Fruit fly (Drosophila melanogaster) whole organism, wandering third instar larva: ENCODE results near the gene CG13305.
A peak's percentile ranks its signal among the peaks of the same experiment; 100 is the strongest.

Source experiments
- CG32264 ChIP-seq: fragments of 200-800 bp; sonication (Bioruptor generic); optimal IDR thresholded peaks from 2 replicates; lab custom pipeline; 2016; ENCODE audit warnings: missing biosample characterization, missing genetic modification characterization
- CG9705 ChIP-seq: fragments of 200-800 bp; sonication (Bioruptor generic); optimal IDR thresholded peaks from 2 replicates; lab custom pipeline; 2018; ENCODE audit warnings: missing biosample characterization, mild to moderate bottlenecking, missing genetic modification characterization
- CrebA ChIP-seq: fragments of 200-800 bp; sonication (Bioruptor generic); optimal IDR thresholded peaks from 2 replicates; lab custom pipeline; 2016; ENCODE audit warnings: missing biosample characterization, mild to moderate bottlenecking, missing genetic modification characterization, borderline replicate concordance
- Dif ChIP-seq: fragments of 200-275, 200-300 bp; sonication (Bioruptor generic); optimal IDR thresholded peaks from 2 replicates; lab custom pipeline; 2018; ENCODE audit warnings: missing biosample characterization, missing genetic modification characterization; ENCODE audit not compliant: partially characterized antibody
- HLH106 ChIP-seq: fragments of 200-800 bp; optimal IDR thresholded peaks from 3 replicates; lab custom pipeline; 2019; ENCODE audit warnings: missing biosample characterization, mild to moderate bottlenecking, missing genetic modification characterization, moderate library complexity
- Hnf4 ChIP-seq: fragments of 200-800 bp; sonication (Bioruptor generic); optimal IDR thresholded peaks from 2 replicates; lab custom pipeline; 2016; ENCODE audit warnings: missing biosample characterization, mild to moderate bottlenecking, missing genetic modification characterization
- Hr83 ChIP-seq: fragments of 200-300 bp; sonication (Bioruptor generic); optimal IDR thresholded peaks from 2 replicates; lab custom pipeline; 2016; ENCODE audit warnings: missing biosample characterization, mild to moderate bottlenecking, missing genetic modification characterization, moderate library complexity; ENCODE audit not compliant: poor library complexity, severe bottlenecking
- Myc ChIP-seq: fragments of >200 bp; optimal IDR thresholded peaks from 2 replicates; lab custom pipeline; 2017
- N ChIP-seq: fragments of >200 bp; optimal IDR thresholded peaks from 2 replicates; lab custom pipeline; 2018; ENCODE audit warnings: missing biosample characterization, missing external identifiers, missing genetic modification characterization
- OdsH ChIP-seq: fragments of 200-800 bp; sonication (Bioruptor generic); optimal IDR thresholded peaks from 2 replicates; lab custom pipeline; 2016; ENCODE audit warnings: missing biosample characterization, mild to moderate bottlenecking, missing genetic modification characterization
- Rel ChIP-seq, 2 experiments: fragments of 200-800 bp; sonication (Bioruptor generic) in 1 of 2; optimal IDR thresholded peaks; 2 replicates in 1 of 2; 3 replicates in 1 of 2; lab custom pipeline; 2016 to 2019; ENCODE audit warnings: mild to moderate bottlenecking in 2 of 2, missing biosample characterization in 2 of 2, missing genetic modification characterization in 2 of 2, moderate library complexity in 1 of 2
- Vsx2 ChIP-seq: fragments of 200-300, 225-300 bp; sonication (Bioruptor generic); optimal IDR thresholded peaks from 2 replicates; lab custom pipeline; 2018; ENCODE audit warnings: missing biosample characterization, missing genetic modification characterization; ENCODE audit not compliant: partially characterized antibody
- dl ChIP-seq, 2 experiments: fragments of 175-275, 200-275 bp in 1 of 2; fragments of 200-275 bp in 1 of 2; sonication (Bioruptor generic); optimal IDR thresholded peaks; lab custom pipeline; 2018; ENCODE audit warnings: mild to moderate bottlenecking in 2 of 2, missing biosample characterization in 2 of 2, missing genetic modification characterization in 2 of 2, moderate library complexity in 2 of 2; ENCODE audit not compliant: partially characterized antibody in 2 of 2, insufficient read depth in 1 of 2
- dsf ChIP-seq: sonication (Bioruptor generic); optimal IDR thresholded peaks from 2 replicates; lab custom pipeline; 2016; ENCODE audit warnings: missing biosample characterization, missing genetic modification characterization, borderline replicate concordance
- ey ChIP-seq: fragments of 200-800 bp; sonication (Bioruptor generic); optimal IDR thresholded peaks from 2 replicates; lab custom pipeline; 2016; ENCODE audit warnings: missing biosample characterization, missing genetic modification characterization
- foxo ChIP-seq, 2 experiments: fragments of 200-800 bp; sonication (Bioruptor generic); optimal IDR thresholded peaks; 2 replicates in 1 of 2; 3 replicates in 1 of 2; lab custom pipeline; 2016 to 2017; ENCODE audit warnings: missing biosample characterization in 2 of 2, missing genetic modification characterization in 2 of 2
- fru ChIP-seq: fragments of 200-800 bp; sonication (Bioruptor generic); optimal IDR thresholded peaks from 3 replicates; lab custom pipeline; 2016; ENCODE audit warnings: missing biosample characterization, mild to moderate bottlenecking, missing genetic modification characterization
- h ChIP-seq: fragments of 200-800 bp; sonication (Bioruptor generic); optimal IDR thresholded peaks from 3 replicates; lab custom pipeline; 2016; ENCODE audit warnings: missing biosample characterization, mild to moderate bottlenecking, missing genetic modification characterization
- jim ChIP-seq: fragments of 175-275, 200-325 bp; sonication (Bioruptor generic); optimal IDR thresholded peaks from 2 replicates; lab custom pipeline; 2016; ENCODE audit warnings: missing biosample characterization, mild to moderate bottlenecking, missing genetic modification characterization
- pan ChIP-seq: fragments of >200 bp; optimal IDR thresholded peaks from 2 replicates; lab custom pipeline; 2017
- psq ChIP-seq: fragments of 200-800 bp; sonication (Bioruptor generic); optimal IDR thresholded peaks from 3 replicates; lab custom pipeline; 2017; ENCODE audit warnings: missing biosample characterization, mild to moderate bottlenecking, missing genetic modification characterization, moderate library complexity
- rgr ChIP-seq: fragments of 200-800 bp; sonication (Bioruptor generic); optimal IDR thresholded peaks from 3 replicates; lab custom pipeline; 2016; ENCODE audit warnings: missing biosample characterization, mild to moderate bottlenecking, missing genetic modification characterization
- sage ChIP-seq: fragments of 200-800 bp; sonication (Bioruptor generic); optimal IDR thresholded peaks from 2 replicates; lab custom pipeline; 2016; ENCODE audit warnings: missing biosample characterization, mild to moderate bottlenecking, missing genetic modification characterization
- sv ChIP-seq: fragments of 200-800 bp; sonication (Bioruptor generic); optimal IDR thresholded peaks from 3 replicates; lab custom pipeline; 2016; ENCODE audit warnings: missing biosample characterization, missing genetic modification characterization
- tai ChIP-seq: sonication (Bioruptor generic); optimal IDR thresholded peaks from 2 replicates; lab custom pipeline; 2016; ENCODE audit warnings: missing biosample characterization, missing genetic modification characterization
- usp ChIP-seq: fragments of >200 bp; optimal IDR thresholded peaks from 2 replicates; lab custom pipeline; 2017; ENCODE audit warnings: missing biosample characterization, missing genetic modification characterization
- woc ChIP-seq: sonication (Bioruptor generic); optimal IDR thresholded peaks from 2 replicates; lab custom pipeline; 2016; ENCODE audit warnings: missing biosample characterization, mild to moderate bottlenecking, missing genetic modification characterization

The CG13305 gene

DNA sequence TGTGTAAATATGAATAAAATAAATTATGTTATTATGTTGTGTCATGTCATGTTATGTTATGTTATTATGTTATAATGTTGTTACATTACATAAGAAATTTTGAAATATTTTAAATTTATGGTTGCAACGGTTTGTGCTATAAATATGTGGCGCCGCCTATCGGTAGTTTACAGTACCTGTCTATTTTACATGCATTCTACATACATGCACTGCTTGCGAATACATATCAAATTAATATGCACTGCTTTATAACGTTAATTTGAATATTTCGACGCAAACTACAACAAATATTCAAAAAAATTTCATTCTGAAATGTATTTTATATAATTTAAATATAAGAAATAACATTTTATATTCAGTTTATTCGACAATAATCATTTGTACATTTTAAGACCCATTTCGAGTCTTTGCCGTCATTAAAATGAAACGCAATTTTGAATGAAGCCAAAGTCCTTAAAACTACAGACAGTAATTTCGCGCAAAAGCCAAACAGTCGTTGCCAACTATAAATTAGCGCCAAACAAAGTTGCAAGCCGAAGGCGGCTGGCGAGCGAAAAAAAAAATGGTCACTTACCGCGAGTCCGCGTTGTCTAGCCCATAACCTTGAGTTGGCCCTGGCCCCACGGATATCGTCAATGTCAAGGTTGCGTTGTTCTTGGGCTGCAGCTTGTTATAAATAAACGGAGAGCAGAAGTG is 5.4 kb upstream of the CG13305 start:
- TF ChIP-seq CrebA (GFP tag; lab: Kevin White, UChicago): no peak
- TF ChIP-seq Myc (lab: Kevin White, UChicago): peak; percentile 90
- TF ChIP-seq fru (GFP tag; lab: Kevin White, UChicago): peak; percentile 12

dm6 chr3L:8648836-8649235 is 2.2 kb upstream of the CG13305 start, which contains the start of gene Arr2:
Gene Arr2, minus strand, starts transcription at chr3L:8648936.
- no peak for TF ChIP-seq psq
- TF ChIP-seq CrebA (GFP tag; lab: Kevin White, UChicago): no peak
- no peak for TF ChIP-seq usp (GFP tag; lab: Kevin White, UChicago)
- TF ChIP-seq sv (GFP tag; lab: Kevin White, UChicago): no peak
- no peak for TF ChIP-seq CG32264 (GFP tag; lab: Kevin White, UChicago)
- TF ChIP-seq Rel (GFP tag; optimal IDR thresholded peaks at IDR 0.05; lab: Kevin White, UChicago): no peak
- no peak for TF ChIP-seq Rel (tag; optimal IDR thresholded peaks at IDR 0.05; lab: Kevin White, UChicago)
- TF ChIP-seq pan: no peak
- no peak for TF ChIP-seq OdsH
- TF ChIP-seq ey: no peak
- TF ChIP-seq HLH106 (tag; lab: Kevin White, UChicago): no peak
- no peak for TF ChIP-seq h (GFP tag; lab: Kevin White, UChicago)
- no peak for TF ChIP-seq tai (GFP tag; lab: Kevin White, UChicago)
- TF ChIP-seq N (GFP tag; lab: Kevin White, UChicago): no peak
- TF ChIP-seq Hnf4 (GFP tag; lab: Kevin White, UChicago): no peak
- no peak for TF ChIP-seq woc (GFP tag; lab: Kevin White, UChicago)
- no peak for TF ChIP-seq sage
- no peak for TF ChIP-seq dsf (GFP tag; lab: Kevin White, UChicago)
- TF ChIP-seq jim (GFP tag; lab: Kevin White, UChicago): no peak
- no peak for TF ChIP-seq fru (GFP tag; lab: Kevin White, UChicago)
- no peak for TF ChIP-seq rgr (GFP tag; lab: Kevin White, UChicago)

- no peak for TF ChIP-seq jim (GFP tag; lab: Kevin White, UChicago)
- TF ChIP-seq Dif (GFP tag; lab: Kevin White, UChicago): peak; percentile 72
- peak; percentile 82 for TF ChIP-seq Vsx2 (GFP tag; lab: Kevin White, UChicago)
- peak in 1 of 2 experiments; percentile 20 for TF ChIP-seq dl (GFP tag; optimal IDR thresholded peaks at IDR 0.05; lab: Kevin White, UChicago; ENCODE audit: insufficient read depth in 1 of 2, partially characterized antibody in 2 of 2)
Observed at dm6 chr3L:8643810-8644552, 2.6 kb downstream of the CG13305 start.

DNA sequence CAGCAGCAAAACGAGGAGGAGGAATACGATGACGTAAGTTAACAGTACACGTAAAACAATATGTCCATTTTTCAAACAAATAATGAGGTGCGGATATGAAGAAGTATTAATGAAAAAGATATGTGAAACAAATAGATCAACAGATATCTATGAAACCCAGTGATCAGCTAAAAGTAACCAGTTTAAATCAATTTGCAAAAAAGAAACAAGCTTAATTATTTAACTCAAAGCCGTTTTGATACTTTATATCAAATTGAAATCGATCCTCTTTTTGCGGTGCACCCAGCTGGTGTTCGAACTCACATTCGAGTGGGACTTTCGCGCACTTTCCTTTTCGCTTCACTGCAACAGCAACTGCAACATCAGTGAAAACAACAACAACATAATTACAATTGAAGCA is 5.6 kb downstream of the CG13305 start:
- TF ChIP-seq foxo (GFP tag; optimal IDR thresholded peaks at IDR 0.05; lab: Kevin White, UChicago) (peak in 1 of 2 experiments; percentile 12), CG9705 (GFP tag; lab: Kevin White, UChicago) (no peak), HLH106 (tag; lab: Kevin White, UChicago) (peak; percentile 15), rgr (GFP tag; lab: Kevin White, UChicago) (no peak), ey (no peak), jim (GFP tag; lab: Kevin White, UChicago) (no peak), Hr83 (GFP tag; lab: Kevin White, UChicago) (no peak)

- TF ChIP-seq OdsH (no peak), psq (no peak), Rel (GFP tag; optimal IDR thresholded peaks at IDR 0.05; lab: Kevin White, UChicago) (no peak), Rel (tag; optimal IDR thresholded peaks at IDR 0.05; lab: Kevin White, UChicago) (no peak), fru (GFP tag; lab: Kevin White, UChicago) (no peak), N (GFP tag; lab: Kevin White, UChicago) (no peak), rgr (GFP tag; lab: Kevin White, UChicago) (peak; percentile 36)
- TF ChIP-seq, all 38 proteins: peak for 1
Observed at dm6 chr3L:8640139-8640538, 6.5 kb downstream of the CG13305 start, which contains the start of gene Cpr66D. Gene Cpr66D, plus strand, starts transcription at chr3L:8640439.
